Worm (Caenorhabditis elegans) whole organism, L4/young adult: ENCODE measurements around the gene gana-1.

Experiments
- W03F9.2 ChIP-seq: fragments of 150-350 bp; optimal IDR thresholded peaks from 2 replicates; lab custom pipeline; 2014; ENCODE audit warnings: missing biosample characterization, missing genetic modification characterization
- dao-5 ChIP-seq: sonication (generic microtip); optimal IDR thresholded peaks from 2 replicates; lab custom pipeline; 2016; ENCODE audit warnings: missing genotype, missing genetic modification characterization, moderate library complexity, missing compliant biosample characterization
- him-1 ChIP-seq: sonication (generic microtip); optimal IDR thresholded peaks from 2 replicates; lab custom pipeline; 2016; ENCODE audit warnings: missing genotype, missing genetic modification reagents, missing genetic modification characterization, missing compliant biosample characterization

DNA sequence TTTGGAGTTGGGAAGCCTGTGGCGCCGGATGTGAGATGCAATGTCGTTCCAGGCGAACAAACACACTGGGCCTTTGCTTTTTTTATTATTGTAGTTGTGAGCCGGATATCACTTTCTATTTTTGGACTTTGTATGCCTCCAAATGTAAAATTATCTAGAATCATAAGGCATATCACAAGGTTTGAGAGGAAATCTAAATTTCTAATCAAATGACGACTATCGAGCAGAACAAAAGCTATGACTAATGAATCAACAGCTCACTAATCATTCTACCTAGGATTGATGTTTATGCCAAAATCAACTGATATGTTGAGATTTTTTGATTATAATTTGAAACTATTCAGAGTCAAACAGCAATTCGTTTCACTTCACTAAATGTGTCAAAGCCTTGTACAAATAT, 49.1 kb upstream of the gana-1 start:
- TF ChIP-seq dao-5 (tag; lab: Kevin White, UChicago) (no peak), him-1 (tag; lab: Kevin White, UChicago) (no peak), W03F9.2 (tag; lab: Kevin White, UChicago) (no peak)
